Worm (Caenorhabditis elegans) whole organism, L4 larva: ENCODE data around the gene atg-16.2.
A peak's percentile ranks its signal among the peaks of the same experiment; 100 is the strongest.

ENCODE experiments used
- F10B5.3 ChIP-seq: sonication (generic microtip); optimal IDR thresholded peaks from 2 replicates; lab custom pipeline; 2016; ENCODE audit warnings: mild to moderate bottlenecking, missing genetic modification characterization, missing compliant biosample characterization
- F26F4.8 ChIP-seq: fragments of 200-800 bp; sonication (Bioruptor generic); conservative IDR thresholded peaks from 2 replicates; pipeline ENCODE4 v1.3.6; 2022; ENCODE audit warnings: missing genetic modification characterization, missing compliant biosample characterization
- F37D6.2 ChIP-seq: sonication (generic microtip); optimal IDR thresholded peaks from 2 replicates; lab custom pipeline; 2016; ENCODE audit warnings: mild to moderate bottlenecking, missing genetic modification characterization, missing compliant biosample characterization
- R02D3.7 ChIP-seq: fragments of 150-350 bp; sonication (generic microtip); optimal IDR thresholded peaks from 3 replicates; lab custom pipeline; 2014; ENCODE audit warnings: missing biosample characterization, missing genetic modification characterization
- Y5F2A.4 ChIP-seq: fragments of 200-800 bp; sonication (Bioruptor generic); optimal IDR thresholded peaks from 2 replicates; lab custom pipeline; 2018; ENCODE audit warnings: mild to moderate bottlenecking, missing genetic modification characterization, missing compliant biosample characterization
- ZK337.2 ChIP-seq: fragments of 200-800 bp; sonication (Bioruptor generic); IDR thresholded peaks from 2 replicates; pipeline ENCODE4 v1.3.6; 2022; ENCODE audit warnings: missing genetic modification reagents, missing genetic modification characterization, missing compliant biosample characterization
- ZK546.5 ChIP-seq, 2 experiments: sonication (generic microtip); optimal IDR thresholded peaks; 2 replicates each; lab custom pipeline; 2017; ENCODE audit warnings: missing biosample characterization in 2 of 2, missing genetic modification characterization in 2 of 2
- aha-1 ChIP-seq: fragments of 150-350 bp; peaks from one replicate; lab custom pipeline; 2014; ENCODE audit warnings: missing biosample characterization, missing genetic modification characterization
- attf-4 ChIP-seq: sonication (generic microtip); optimal IDR thresholded peaks from 3 replicates; lab custom pipeline; 2017; ENCODE audit warnings: missing biosample characterization, missing genetic modification characterization
- ceh-20 ChIP-seq: fragments of 200-800 bp; sonication (Bioruptor generic); IDR thresholded peaks from 2 replicates; pipeline ENCODE4 v1.3.6; 2022; ENCODE audit warnings: missing genetic modification reagents, missing genetic modification characterization, missing compliant biosample characterization
- ceh-32 ChIP-seq: sonication (generic microtip); optimal IDR thresholded peaks from 2 replicates; lab custom pipeline; 2016; ENCODE audit warnings: mild to moderate bottlenecking, missing genetic modification characterization, missing compliant biosample characterization; ENCODE audit not compliant: poor library complexity
- daf-16 ChIP-seq, 3 experiments: sonication (generic microtip); optimal IDR thresholded peaks; 2 replicates each; lab custom pipeline; 2016 to 2017; ENCODE audit warnings: missing genetic modification characterization in 3 of 3, missing genetic modification reagents in 3 of 3, mild to moderate bottlenecking in 2 of 3, missing compliant biosample characterization in 2 of 3, missing biosample characterization in 1 of 3, moderate library complexity in 1 of 3
- dmd-6 ChIP-seq: fragments of 200-800 bp; sonication (Bioruptor generic); IDR thresholded peaks from 2 replicates; pipeline ENCODE4 v1.3.6; 2022; ENCODE audit warnings: missing genetic modification reagents, missing genetic modification characterization, missing compliant biosample characterization
- dpl-1 ChIP-seq: fragments of 150-350 bp; optimal IDR thresholded peaks from 2 replicates; lab custom pipeline; 2014; ENCODE audit warnings: missing biosample characterization, missing genetic modification reagents, missing genetic modification characterization
- dve-1 ChIP-seq: sonication (generic microtip); optimal IDR thresholded peaks from 2 replicates; lab custom pipeline; 2017; ENCODE audit warnings: antibody characterized with exemption, mild to moderate bottlenecking, missing genetic modification characterization, missing compliant biosample characterization; ENCODE audit not compliant: insufficient read depth
- fos-1 ChIP-seq: fragments of 150-350 bp; optimal IDR thresholded peaks from 2 replicates; lab custom pipeline; 2014; ENCODE audit warnings: missing biosample characterization, missing genetic modification characterization
- hif-1 ChIP-seq, 2 experiments: sonication (generic microtip); optimal IDR thresholded peaks; 2 replicates each; lab custom pipeline; 2016 to 2017; ENCODE audit warnings: missing compliant biosample characterization in 2 of 2, missing genetic modification characterization in 2 of 2, missing genetic modification reagents in 2 of 2, missing genotype in 2 of 2, mild to moderate bottlenecking in 1 of 2
- hlh-11 ChIP-seq: fragments of 200-800 bp; sonication (Bioruptor generic); optimal IDR thresholded peaks from 2 replicates; lab custom pipeline; 2018; ENCODE audit warnings: mild to moderate bottlenecking, missing genetic modification characterization, missing compliant biosample characterization
- jun-1 ChIP-seq: fragments of 150-350 bp; optimal IDR thresholded peaks from 2 replicates; lab custom pipeline; 2014; ENCODE audit warnings: missing biosample characterization, missing genetic modification reagents, missing genetic modification characterization
- mdl-1 ChIP-seq, 2 experiments: fragments of 150-350 bp in 1 of 2; sonication (generic microtip) in 1 of 2; optimal IDR thresholded peaks; 2 replicates each; lab custom pipeline; 2014 to 2017; ENCODE audit warnings: missing biosample characterization in 2 of 2, missing genetic modification characterization in 2 of 2
- mxl-2 ChIP-seq: fragments of 200-800 bp; sonication (Bioruptor generic); conservative IDR thresholded peaks from 2 replicates; pipeline ENCODE4 v1.3.6; 2022; ENCODE audit warnings: missing genetic modification reagents, missing genetic modification characterization, missing compliant biosample characterization
- mxl-3 ChIP-seq: fragments of 200-800 bp; sonication (Bioruptor generic); optimal IDR thresholded peaks from 2 replicates; lab custom pipeline; 2018; ENCODE audit warnings: mild to moderate bottlenecking, missing genetic modification characterization, missing compliant biosample characterization
- nhr-11 ChIP-seq: fragments of 150-350 bp; optimal IDR thresholded peaks from 2 replicates; lab custom pipeline; 2014; ENCODE audit warnings: missing biosample characterization, missing genetic modification characterization
- nhr-111 ChIP-seq: fragments of 200-800 bp; sonication (Bioruptor generic); optimal IDR thresholded peaks from 2 replicates; lab custom pipeline; 2018; ENCODE audit warnings: mild to moderate bottlenecking, missing genetic modification characterization, missing compliant biosample characterization
- nhr-28 ChIP-seq: fragments of 150-350 bp; optimal IDR thresholded peaks from 2 replicates; lab custom pipeline; 2014; ENCODE audit warnings: missing biosample characterization, missing genetic modification characterization
- nhr-77 ChIP-seq: fragments of 150-350 bp; optimal IDR thresholded peaks from 2 replicates; lab custom pipeline; 2014; ENCODE audit warnings: missing biosample characterization, missing genetic modification characterization
- pha-4 ChIP-seq, 2 experiments: fragments of 150-350 bp in 1 of 2; fragments of 200-800 bp in 1 of 2; sonication (Bioruptor generic) in 1 of 2; IDR thresholded peaks in 1 of 2; optimal IDR thresholded peaks in 1 of 2; 2 replicates each; pipeline versions ENCODE4 v1.3.6 to Lab custom; 2014 to 2022; ENCODE audit warnings: missing genetic modification characterization in 2 of 2, missing genetic modification reagents in 2 of 2, missing biosample characterization in 1 of 2, missing compliant biosample characterization in 1 of 2
- php-3 ChIP-seq: fragments of 200-800 bp; sonication (Bioruptor generic); IDR thresholded peaks from 2 replicates; pipeline ENCODE4 v1.3.6; 2022; ENCODE audit warnings: missing genetic modification reagents, missing genetic modification characterization, missing compliant biosample characterization
- pqm-1 ChIP-seq: sonication (generic microtip); optimal IDR thresholded peaks from 2 replicates; lab custom pipeline; 2017; ENCODE audit warnings: missing biosample characterization, missing genetic modification characterization
- rbr-2 ChIP-seq: sonication (generic microtip); optimal IDR thresholded peaks from 2 replicates; lab custom pipeline; 2016; ENCODE audit warnings: missing genotype, missing genetic modification characterization, missing compliant biosample characterization
- skn-1 ChIP-seq: fragments of 150-350 bp; optimal IDR thresholded peaks from 2 replicates; lab custom pipeline; 2014; ENCODE audit warnings: missing biosample characterization, missing genetic modification characterization
- spr-3 ChIP-seq: fragments of 200-800 bp; sonication (Bioruptor generic); optimal IDR thresholded peaks from 2 replicates; lab custom pipeline; 2018; ENCODE audit warnings: mild to moderate bottlenecking, missing genetic modification characterization, missing compliant biosample characterization
- tag-97 ChIP-seq: fragments of 200-800 bp; sonication (Bioruptor generic); IDR thresholded peaks from 2 replicates; pipeline ENCODE4 v1.3.6; 2022; ENCODE audit warnings: missing genetic modification characterization, missing compliant biosample characterization
- tra-1 ChIP-seq: fragments of 200-800 bp; sonication (Bioruptor generic); IDR thresholded peaks from 2 replicates; pipeline ENCODE4 v1.3.6; 2022; ENCODE audit warnings: missing genetic modification reagents, missing genetic modification characterization, missing compliant biosample characterization
- unc-62 ChIP-seq, 3 experiments: fragments of 150-350 bp in 1 of 3; sonication (generic microtip); optimal IDR thresholded peaks in 2 of 3; peaks in 1 of 3; 1 replicate in 1 of 3; 2 replicates in 2 of 3; lab custom pipeline; 2014 to 2017; ENCODE audit warnings: missing biosample characterization in 3 of 3, missing genetic modification characterization in 3 of 3, missing genetic modification reagents in 3 of 3, missing genotype in 1 of 3
- ztf-7 ChIP-seq: fragments of 150-350 bp; optimal IDR thresholded peaks from 2 replicates; lab custom pipeline; 2014; ENCODE audit warnings: missing biosample characterization, missing genetic modification characterization

atg-16.2 gene

DNA sequence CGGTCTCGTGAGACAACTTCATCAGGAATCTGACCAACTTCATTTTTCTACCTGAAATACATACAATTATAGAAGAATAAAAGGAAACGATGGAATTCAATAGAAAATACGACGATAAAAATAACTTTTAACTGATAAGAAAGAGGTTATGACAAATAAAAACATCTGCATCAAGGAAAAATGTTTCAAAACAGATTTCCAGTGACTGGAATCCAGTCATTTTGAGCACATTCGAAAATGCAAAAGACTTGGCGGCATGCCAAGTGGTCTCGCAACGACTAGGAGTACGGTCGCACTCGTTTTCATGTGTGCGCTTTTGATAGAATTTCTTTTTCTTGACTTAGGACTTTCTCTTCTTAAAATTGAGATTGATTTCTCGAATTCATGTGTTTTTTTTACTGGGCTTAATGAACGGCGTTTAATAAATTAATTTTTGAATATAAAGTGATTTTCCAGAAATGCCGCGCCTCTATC is 36.6 kb upstream of the atg-16.2 start, which contains the start of the genes snr-3 and rsp-5 (continued):
- peak in 1 of 2 experiments; percentile 50 for TF ChIP-seq hif-1 (tag; optimal IDR thresholded peaks at IDR 0.05; lab: Kevin White, UChicago)

DNA sequence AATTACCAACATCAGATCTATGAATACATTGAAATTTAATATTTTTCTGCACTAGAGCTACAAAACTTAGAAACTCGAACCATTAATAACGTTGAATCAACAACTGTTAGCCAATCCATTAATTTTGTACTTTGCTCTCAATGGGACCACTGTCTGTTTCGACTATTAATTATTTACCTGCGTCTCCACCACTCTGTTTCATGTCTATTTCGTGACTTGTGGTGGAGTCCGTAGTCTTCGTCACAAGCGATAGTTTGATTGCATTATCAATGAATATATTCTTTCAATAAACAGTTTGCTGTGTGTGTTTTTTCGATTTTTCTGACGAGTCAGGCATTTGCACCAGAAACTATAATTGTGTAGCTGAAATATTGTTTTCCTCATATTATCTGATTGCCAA is 33.2 kb upstream of the atg-16.2 start:
- no peak for TF ChIP-seq F10B5.3 (tag; lab: Kevin White, UChicago)
- TF ChIP-seq dve-1 (tag; lab: Kevin White, UChicago): peak; percentile 25
- no peak for TF ChIP-seq Y5F2A.4 (GFP tag; lab: Kevin White, UChicago)
- peak; percentile 99 for TF ChIP-seq nhr-28 (tag; lab: Kevin White, UChicago)
- TF ChIP-seq php-3: 0 out of 2 replicates have a peak, but pooled peaks have one; percentile 8
- TF ChIP-seq nhr-77: peak; percentile 37
- peak; percentile 58 for TF ChIP-seq dmd-6 (GFP tag; lab: Robert Waterston, UW)
- no peak for TF ChIP-seq daf-16 (GFP tag; optimal IDR thresholded peaks at IDR 0.05; lab: Kevin White, UChicago)
- peak; percentile 56 for TF ChIP-seq daf-16 (tag; optimal IDR thresholded peaks at IDR 0.05; lab: Kevin White, UChicago)
- TF ChIP-seq pqm-1: peak; percentile 83
- TF ChIP-seq hlh-11 (tag; lab: Kevin White, UChicago): peak; percentile 61

DNA sequence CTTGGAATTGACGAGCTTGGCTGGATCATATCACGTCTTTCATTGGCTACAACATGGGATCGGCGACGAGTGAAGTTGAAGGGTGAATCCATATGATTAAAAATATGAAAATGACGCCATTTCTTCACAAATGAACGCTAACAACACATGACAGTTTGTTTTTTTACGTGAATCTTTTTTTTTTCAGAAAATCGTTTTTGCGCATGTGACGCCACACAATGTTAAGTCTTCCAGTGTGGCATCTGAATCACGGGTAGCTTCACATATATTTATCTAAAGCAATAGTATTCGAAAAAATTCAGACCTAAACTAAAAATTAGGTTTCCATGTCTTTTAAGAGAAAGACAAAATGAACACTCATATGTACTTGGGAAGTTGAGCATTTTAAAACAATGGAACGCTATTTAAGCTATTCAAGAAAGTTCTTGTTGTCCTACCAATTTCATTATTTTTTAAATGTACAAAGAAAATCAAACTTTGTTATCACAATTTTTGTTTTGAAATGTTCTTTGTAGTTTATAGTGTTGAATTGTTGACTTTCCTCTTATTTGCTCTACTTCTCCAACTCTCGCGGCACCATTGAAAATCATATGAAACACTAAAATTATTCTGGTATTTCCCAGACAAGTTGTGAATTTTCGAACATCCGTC is 31.8 kb upstream of the atg-16.2 start, which contains the start of the genes lido-16 and plpp-1.2:
Gene lido-16 (minus strand): TSS at position 101 of the 651 bp plus-strand sequence.
Gene plpp-1.2 (plus strand): TSS at position 601 of the 651 bp plus-strand sequence.
- no peak for TF ChIP-seq tag-97
- TF ChIP-seq mxl-3: no peak
- TF ChIP-seq nhr-11: no peak
- no peak for TF ChIP-seq ceh-20
- TF ChIP-seq unc-62 (GFP tag; optimal IDR thresholded peaks at IDR 0.05 in 1 of 2; lab: Kevin White, UChicago): peak in 1 of 2 experiments; percentile 71
- no peak for TF ChIP-seq unc-62 (tag; optimal IDR thresholded peaks at IDR 0.05; lab: Kevin White, UChicago)
- TF ChIP-seq, all 104 proteins: peak for 1

DNA sequence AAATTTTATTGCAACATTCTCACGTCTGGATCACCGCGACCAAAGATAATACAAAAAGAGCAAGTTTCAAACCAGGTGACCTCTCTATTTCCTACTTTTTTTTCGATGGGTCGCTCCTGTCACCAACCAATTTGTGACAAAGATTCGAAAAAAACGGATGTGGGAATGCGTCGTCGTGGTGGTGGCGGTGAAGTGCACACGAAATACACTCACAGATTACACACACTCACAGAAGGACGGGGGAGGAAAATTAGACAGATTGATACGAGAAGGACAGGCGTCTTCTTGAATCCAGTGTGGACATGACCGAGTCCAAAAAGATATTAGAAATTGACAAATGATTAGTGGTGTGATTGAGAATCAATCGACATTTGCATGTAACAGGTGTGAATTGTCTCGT is 29.6 kb upstream of the atg-16.2 start:
- TF ChIP-seq aha-1 (tag; lab: Kevin White, UChicago) (peak; percentile 4), F37D6.2 (no peak), mxl-2 (no peak), unc-62 (GFP tag; optimal IDR thresholded peaks at IDR 0.05 in 1 of 2; lab: Kevin White, UChicago) (peak in 1 of 2 experiments; percentile 7), unc-62 (tag; optimal IDR thresholded peaks at IDR 0.05; lab: Kevin White, UChicago) (no peak), hlh-11 (tag; lab: Kevin White, UChicago) (peak; percentile 36), attf-4 (no peak)
- TF ChIP-seq, all 104 proteins: peak for 3

DNA sequence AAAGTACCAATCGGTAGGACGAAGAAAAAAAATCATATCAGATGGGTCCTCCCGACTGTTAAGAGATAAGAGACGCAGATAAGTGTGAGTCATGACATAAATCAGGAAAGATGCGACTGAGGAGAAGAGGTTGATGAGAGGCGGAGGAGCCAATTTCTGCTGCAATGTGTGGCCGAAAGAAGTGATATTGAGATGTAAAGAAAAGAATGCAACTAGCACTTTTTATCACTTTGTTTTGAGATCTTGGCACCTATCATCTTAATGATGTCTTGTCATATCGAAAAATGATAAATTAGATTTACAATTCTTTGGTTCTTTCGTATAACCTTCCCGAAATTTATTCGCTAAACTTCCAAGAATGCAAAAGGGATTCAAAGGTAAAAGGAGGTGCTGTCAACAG is 28.9 kb upstream of the atg-16.2 start, which contains the start of gene del-10:
Gene del-10 (minus strand): TSS at position 24 of the 400 bp plus-strand sequence.
- no peak for TF ChIP-seq tra-1 (GFP tag; lab: Robert Waterston, UW)
- TF ChIP-seq spr-3 (GFP tag; lab: Kevin White, UChicago): no peak
- no peak for TF ChIP-seq ztf-7 (tag; lab: Kevin White, UChicago)
- no peak for TF ChIP-seq F26F4.8 (GFP tag; lab: Robert Waterston, UW)

DNA sequence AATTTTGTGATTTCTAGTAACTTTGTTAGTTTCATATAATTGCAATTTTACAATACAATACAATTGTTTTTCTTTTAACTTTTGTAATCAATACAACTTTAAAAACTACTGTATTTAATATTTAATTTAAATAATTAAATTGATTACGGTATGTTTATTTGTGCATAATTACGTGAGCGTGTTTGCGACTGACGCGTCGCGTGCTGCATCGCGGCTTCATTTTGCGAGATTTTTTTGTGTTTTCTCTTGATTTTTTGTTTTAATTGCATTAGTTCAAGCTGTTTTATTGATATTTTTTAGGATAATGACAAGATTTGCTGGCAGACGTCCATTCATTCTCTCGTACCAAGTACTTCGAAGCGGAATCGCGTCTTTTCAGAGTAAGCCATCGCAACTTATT is 23.5 kb upstream of the atg-16.2 start, which contains the start of gene T28D9.4:
Gene T28D9.4 (plus strand): TSS at position 301 of the 400 bp plus-strand sequence.
- TF ChIP-seq ceh-32: no peak
- TF ChIP-seq F10B5.3 (tag; lab: Kevin White, UChicago): no peak
- TF ChIP-seq tag-97: no peak
- no peak for TF ChIP-seq rbr-2 (tag; lab: Kevin White, UChicago)
- TF ChIP-seq hlh-11 (tag; lab: Kevin White, UChicago): no peak
- no peak for TF ChIP-seq ZK337.2 (GFP tag; lab: Robert Waterston, UW)
- TF ChIP-seq ceh-20: no peak
- TF ChIP-seq nhr-111 (GFP tag; lab: Kevin White, UChicago): no peak
- TF ChIP-seq fos-1 (tag; lab: Kevin White, UChicago): no peak
- no peak for TF ChIP-seq mxl-3
- TF ChIP-seq jun-1 (tag; lab: Kevin White, UChicago): no peak
- TF ChIP-seq skn-1 (tag; lab: Kevin White, UChicago): no peak
- no peak for TF ChIP-seq pha-4 (GFP tag; IDR thresholded peaks at IDR 0.05; lab: Robert Waterston, UW)
- TF ChIP-seq pha-4 (tag; optimal IDR thresholded peaks at IDR 0.05; lab: Kevin White, UChicago): no peak
- TF ChIP-seq R02D3.7 (tag; lab: Kevin White, UChicago): no peak
- no peak for TF ChIP-seq ZK546.5 (tag; optimal IDR thresholded peaks at IDR 0.05; lab: Kevin White, UChicago)
- TF ChIP-seq dpl-1 (GFP tag; lab: Kevin White, UChicago): no peak
- no peak for TF ChIP-seq mdl-1 (tag; optimal IDR thresholded peaks at IDR 0.05; lab: Kevin White, UChicago)
- no peak for TF ChIP-seq F26F4.8 (GFP tag; lab: Robert Waterston, UW)
